Fruit fly (Drosophila melanogaster) Kc167 (cell line): ENCODE data around the gene CG31624.

Source experiments
- Myc ChIP-seq: fragments of >200 bp; optimal IDR thresholded peaks from 2 replicates; lab custom pipeline; 2017; ENCODE audit warnings: missing external identifiers
- psq ChIP-seq: fragments of >200 bp; optimal IDR thresholded peaks from 2 replicates; lab custom pipeline; 2017; ENCODE audit warnings: missing external identifiers
- ttk ChIP-seq: sonication (Bioruptor generic); optimal IDR thresholded peaks from 2 replicates; lab custom pipeline; 2017; ENCODE audit warnings: missing external identifiers

DNA sequence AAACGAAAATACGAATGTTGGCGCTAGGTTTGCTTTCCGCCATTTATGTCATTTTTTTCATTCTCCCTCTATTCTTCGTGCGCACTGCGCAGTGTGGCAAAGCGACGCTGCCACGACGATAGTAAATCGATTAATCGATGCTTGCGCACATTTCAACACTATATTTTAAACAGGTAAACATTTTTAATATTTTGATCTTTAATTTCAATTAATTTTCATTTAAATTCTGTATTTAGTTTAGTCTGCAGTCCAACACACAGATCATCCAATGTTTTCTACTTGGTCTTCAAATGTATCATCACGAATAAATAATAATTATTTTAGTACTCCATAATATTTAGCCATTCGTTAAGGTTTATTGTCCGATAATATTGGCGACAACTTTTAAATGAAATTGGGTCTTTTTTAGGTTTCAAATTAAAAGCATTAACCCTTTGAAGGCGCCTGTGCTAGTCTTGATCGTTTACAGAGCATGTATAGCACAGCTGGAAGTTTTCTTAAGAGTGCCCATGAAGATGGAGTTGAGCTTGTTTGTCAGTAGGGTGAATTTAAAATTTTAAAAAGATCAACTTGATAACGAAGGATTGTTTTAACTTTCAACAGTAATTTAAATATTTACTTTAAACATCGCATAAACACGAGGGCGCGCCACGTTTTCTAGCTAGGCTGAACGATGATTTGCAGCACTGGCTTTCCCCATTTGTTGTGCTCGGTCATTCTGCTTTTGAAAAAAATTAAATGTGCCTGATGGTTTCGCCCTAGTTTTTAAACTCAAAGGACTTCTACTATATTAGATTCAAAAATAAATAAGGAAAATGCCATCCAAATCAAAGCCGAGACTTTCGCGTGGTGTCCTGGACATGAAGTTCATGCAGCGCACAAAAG is 43.8 kb downstream of the CG31624 start, which contains the start of the genes Mpp6 and E2f2:
- TF ChIP-seq psq (lab: Kevin White, UChicago), result peak; percentile 91
- no peak for TF ChIP-seq ttk (lab: Kevin White, UChicago)
- no peak for TF ChIP-seq Myc (lab: Kevin White, UChicago)
